Fruit fly (Drosophila melanogaster) whole organism, embryonic: ENCODE measurements around the gene Mct1.

Experiments
- BEAF-32 ChIP-seq: fragments of 200-800 bp; sonication (Bioruptor generic); optimal IDR thresholded peaks from 3 replicates; lab custom pipeline; 2017; ENCODE audit warnings: missing biosample characterization, missing genetic modification characterization, mild to moderate bottlenecking, moderate library complexity, missing genetic modification reagents
- CG10565 ChIP-seq: fragments of 200-800 bp; sonication (Bioruptor generic); optimal IDR thresholded peaks from 3 replicates; lab custom pipeline; 2016; ENCODE audit warnings: missing biosample characterization, mild to moderate bottlenecking, missing genetic modification characterization
- CG10959 ChIP-seq: fragments of 200-800 bp; sonication (Bioruptor generic); IDR thresholded peaks from 2 replicates; pipeline ENCODE4 v1.3.6; 2022; ENCODE audit warnings: missing biosample characterization, missing genetic modification characterization
- CG12219 ChIP-seq: fragments of 200-800 bp; sonication (Bioruptor generic); optimal IDR thresholded peaks from 3 replicates; lab custom pipeline; 2018; ENCODE audit warnings: missing biosample characterization, mild to moderate bottlenecking, missing genetic modification characterization
- CG13894 ChIP-seq: fragments of 200-800 bp; sonication (Bioruptor generic); optimal IDR thresholded peaks from 3 replicates; lab custom pipeline; 2018; ENCODE audit warnings: missing biosample characterization, mild to moderate bottlenecking, missing genetic modification characterization, moderate library complexity
- CG14965 ChIP-seq: fragments of 200-800 bp; sonication (Bioruptor generic); optimal IDR thresholded peaks from 2 replicates; lab custom pipeline; 2016; ENCODE audit warnings: missing biosample characterization, missing genetic modification characterization, borderline replicate concordance
- CG15073 ChIP-seq: fragments of 200-800 bp; sonication (Bioruptor generic); optimal IDR thresholded peaks from 2 replicates; lab custom pipeline; 2016; ENCODE audit warnings: missing biosample characterization, missing genetic modification characterization
- CG17186 ChIP-seq: fragments of 200-800 bp; sonication (Bioruptor generic); optimal IDR thresholded peaks from 3 replicates; lab custom pipeline; 2017; ENCODE audit warnings: missing biosample characterization, missing genetic modification reagents, missing genetic modification characterization
- CG17385 ChIP-seq: fragments of 200-800 bp; sonication (Bioruptor generic); optimal IDR thresholded peaks from 3 replicates; lab custom pipeline; 2018; ENCODE audit warnings: missing biosample characterization, mild to moderate bottlenecking, missing genetic modification characterization
- CG1792 ChIP-seq: fragments of 200-800 bp; sonication (Bioruptor generic); optimal IDR thresholded peaks from 2 replicates; lab custom pipeline; 2016; ENCODE audit warnings: missing biosample characterization, missing genetic modification characterization
- CG2116 ChIP-seq: fragments of 200-800 bp; sonication (Bioruptor generic); optimal IDR thresholded peaks from 3 replicates; lab custom pipeline; 2018; ENCODE audit warnings: missing biosample characterization, mild to moderate bottlenecking, missing genetic modification characterization
- CG33213 ChIP-seq: fragments of 200-800 bp; sonication (Bioruptor generic); optimal IDR thresholded peaks from 3 replicates; lab custom pipeline; 2016; ENCODE audit warnings: missing biosample characterization, missing genetic modification characterization
- CG42726 ChIP-seq: fragments of 200-800 bp; sonication (Bioruptor generic); IDR thresholded peaks from 2 replicates; pipeline ENCODE4 v1.3.6; 2022; ENCODE audit warnings: missing biosample characterization, missing genetic modification characterization; ENCODE audit not compliant: partially characterized antibody
- CG4707 ChIP-seq: fragments of 200-800 bp; sonication (Bioruptor generic); optimal IDR thresholded peaks from 2 replicates; lab custom pipeline; 2018; ENCODE audit warnings: missing biosample characterization, mild to moderate bottlenecking, missing genetic modification characterization, moderate library complexity
- CG5245 ChIP-seq: fragments of 200-800 bp; sonication (Bioruptor generic); optimal IDR thresholded peaks from 3 replicates; lab custom pipeline; 2016; ENCODE audit warnings: missing biosample characterization, missing genetic modification characterization
- CG6654 ChIP-seq: fragments of 200-800 bp; sonication (Bioruptor generic); optimal IDR thresholded peaks from 2 replicates; lab custom pipeline; 2017; ENCODE audit warnings: missing biosample characterization, mild to moderate bottlenecking, missing genetic modification characterization
- CG6791 ChIP-seq: fragments of 200-800 bp; sonication (Bioruptor generic); IDR thresholded peaks from 3 replicates; pipeline ENCODE4 v1.3.6; 2022; ENCODE audit warnings: missing biosample characterization, missing genetic modification characterization; ENCODE audit not compliant: partially characterized antibody
- CG9609 ChIP-seq: fragments of 200-800 bp; sonication (Bioruptor generic); optimal IDR thresholded peaks from 3 replicates; lab custom pipeline; 2016; ENCODE audit warnings: missing biosample characterization, missing genetic modification characterization
- Deaf1 ChIP-seq: fragments of 200-800 bp; optimal IDR thresholded peaks from 3 replicates; lab custom pipeline; 2019; ENCODE audit warnings: missing biosample characterization, mild to moderate bottlenecking, missing genetic modification characterization, moderate library complexity
- Dll ChIP-seq: fragments of 200-800 bp; sonication (Bioruptor generic); IDR thresholded peaks from 4 replicates; pipeline ENCODE4 v1.3.6; 2022; ENCODE audit warnings: missing biosample characterization, missing genetic modification characterization; ENCODE audit not compliant: partially characterized antibody
- Dp ChIP-seq: fragments of 200-800 bp; sonication (Bioruptor generic); optimal IDR thresholded peaks from 2 replicates; lab custom pipeline; 2018; ENCODE audit warnings: missing biosample characterization, mild to moderate bottlenecking, missing genetic modification characterization, moderate library complexity
- E2f2 ChIP-seq: fragments of 200-800 bp; sonication (Bioruptor generic); IDR thresholded peaks from 2 replicates; pipeline ENCODE4 v1.3.6; 2022; ENCODE audit warnings: missing biosample characterization, missing genetic modification characterization
- Elba2 ChIP-seq: fragments of 200-800 bp; sonication (Bioruptor generic); optimal IDR thresholded peaks from 3 replicates; lab custom pipeline; 2016; ENCODE audit warnings: missing biosample characterization, missing genetic modification characterization
- Gsc ChIP-seq: fragments of 200-800 bp; sonication (Bioruptor generic); IDR thresholded peaks from 2 replicates; pipeline ENCODE4 v1.3.6; 2022; ENCODE audit warnings: missing biosample characterization, missing genetic modification characterization
- H2.0 ChIP-seq: fragments of 200-800 bp; sonication (Bioruptor generic); IDR thresholded peaks from 2 replicates; pipeline ENCODE4 v1.3.6; 2022; ENCODE audit warnings: missing biosample characterization, missing genetic modification characterization
- Hmr ChIP-seq: fragments of 200-800 bp; sonication (Bioruptor generic); optimal IDR thresholded peaks from 3 replicates; lab custom pipeline; 2017; ENCODE audit warnings: mild to moderate bottlenecking, missing biosample characterization, missing genetic modification reagents, missing genetic modification characterization
- Lhr ChIP-seq: fragments of 200-800 bp; sonication (Bioruptor generic); optimal IDR thresholded peaks from 3 replicates; lab custom pipeline; 2017; ENCODE audit warnings: mild to moderate bottlenecking, missing biosample characterization, missing genetic modification reagents, missing genetic modification characterization
- Lim3 ChIP-seq: fragments of 200-800 bp; sonication (Bioruptor generic); IDR thresholded peaks from 2 replicates; pipeline ENCODE4 v1.3.6; 2022; ENCODE audit warnings: missing biosample characterization, missing genetic modification characterization
- MESR4 ChIP-seq: fragments of 200-800 bp; sonication (Bioruptor generic); optimal IDR thresholded peaks from 2 replicates; lab custom pipeline; 2018; ENCODE audit warnings: missing biosample characterization, mild to moderate bottlenecking, missing genetic modification characterization, moderate library complexity
- Mrtf ChIP-seq: fragments of 200-800 bp; sonication (Bioruptor generic); IDR thresholded peaks from 3 replicates; pipeline ENCODE4 v1.3.6; 2022; ENCODE audit warnings: missing biosample characterization, missing genetic modification characterization
- Optix ChIP-seq: fragments of 200-800 bp; sonication (Bioruptor generic); IDR thresholded peaks from 3 replicates; pipeline ENCODE4 v1.3.6; 2022; ENCODE audit warnings: missing biosample characterization, missing genetic modification characterization
- PHDP ChIP-seq: fragments of 200-800 bp; sonication (Bioruptor generic); optimal IDR thresholded peaks from 3 replicates; lab custom pipeline; 2018; ENCODE audit warnings: missing biosample characterization, mild to moderate bottlenecking, missing genetic modification characterization, moderate library complexity
- Poxn ChIP-seq: fragments of 200-800 bp; sonication (Bioruptor generic); IDR thresholded peaks from 2 replicates; pipeline ENCODE4 v1.3.6; 2022; ENCODE audit warnings: missing biosample characterization, missing genetic modification characterization
- Ravus ChIP-seq: fragments of 200-800 bp; sonication (Bioruptor generic); IDR thresholded peaks from 2 replicates; pipeline ENCODE4 v1.3.6; 2022; ENCODE audit warnings: missing biosample characterization, missing genetic modification characterization
- Six4 ChIP-seq: fragments of 200-800 bp; sonication (Bioruptor generic); optimal IDR thresholded peaks from 2 replicates; lab custom pipeline; 2016; ENCODE audit warnings: missing biosample characterization, missing genetic modification characterization
- Usf ChIP-seq: fragments of 200-800 bp; sonication (Bioruptor generic); optimal IDR thresholded peaks from 2 replicates; lab custom pipeline; 2017; ENCODE audit warnings: missing genotype, missing biosample characterization, missing genetic modification characterization
- bsh ChIP-seq, 2 experiments: fragments of 200-800 bp; sonication (Bioruptor generic); optimal IDR thresholded peaks; 2 replicates each; lab custom pipeline; 2017 to 2018; ENCODE audit warnings: mild to moderate bottlenecking in 2 of 2, missing biosample characterization in 2 of 2, missing genetic modification characterization in 2 of 2, moderate library complexity in 1 of 2
- cad ChIP-seq: fragments of >200 bp; optimal IDR thresholded peaks from 2 replicates; lab custom pipeline; 2017; ENCODE audit warnings: missing biosample characterization, missing genetic modification characterization
- dmrt99B ChIP-seq: fragments of 200-800 bp; sonication (Bioruptor generic); optimal IDR thresholded peaks from 2 replicates; lab custom pipeline; 2018; ENCODE audit warnings: missing biosample characterization, mild to moderate bottlenecking, missing genetic modification characterization, moderate library complexity
- dpn ChIP-seq, 2 experiments: fragments of 200-800 bp; sonication (Bioruptor generic); optimal IDR thresholded peaks; 3 replicates each; lab custom pipeline; 2016; ENCODE audit warnings: missing biosample characterization in 2 of 2, missing genetic modification characterization in 2 of 2
- fru ChIP-seq: fragments of >200 bp; optimal IDR thresholded peaks from 2 replicates; lab custom pipeline; 2017
- hkb ChIP-seq, 2 experiments: fragments of 200-800 bp in 1 of 2; fragments of >200 bp in 1 of 2; sonication (Bioruptor generic) in 1 of 2; IDR thresholded peaks in 1 of 2; optimal IDR thresholded peaks in 1 of 2; 2 replicates each; pipeline versions ENCODE4 v1.3.6 to Lab custom; 2017 to 2022; ENCODE audit warnings: missing biosample characterization in 1 of 2, missing genetic modification characterization in 1 of 2
- ind ChIP-seq: fragments of 200-800 bp; sonication (Bioruptor generic); optimal IDR thresholded peaks from 3 replicates; lab custom pipeline; 2016; ENCODE audit warnings: missing biosample characterization, missing genetic modification characterization
- mam ChIP-seq: fragments of 200-800 bp; sonication (Bioruptor generic); optimal IDR thresholded peaks from 3 replicates; lab custom pipeline; 2016; ENCODE audit warnings: missing biosample characterization, missing genetic modification characterization
- pros ChIP-seq: fragments of 200-800 bp; sonication (Bioruptor generic); optimal IDR thresholded peaks from 3 replicates; lab custom pipeline; 2019; ENCODE audit warnings: missing biosample characterization, mild to moderate bottlenecking, missing genetic modification characterization, moderate library complexity
- seq ChIP-seq: fragments of 200-800 bp; sonication (Bioruptor generic); IDR thresholded peaks from 2 replicates; pipeline ENCODE4 v1.3.6; 2022; ENCODE audit warnings: missing biosample characterization, missing genetic modification characterization
- sqz ChIP-seq: fragments of 200-800 bp; sonication (Bioruptor generic); optimal IDR thresholded peaks from 3 replicates; lab custom pipeline; 2018; ENCODE audit warnings: missing biosample characterization, mild to moderate bottlenecking, missing genetic modification characterization
- tgo ChIP-seq: fragments of 200-800 bp; sonication (Bioruptor generic); IDR thresholded peaks from 3 replicates; pipeline ENCODE4 v1.3.6; 2022; ENCODE audit warnings: missing biosample characterization, missing genetic modification characterization
- wek ChIP-seq: fragments of 200-800 bp; sonication (Bioruptor generic); optimal IDR thresholded peaks from 3 replicates; lab custom pipeline; 2018; ENCODE audit warnings: missing biosample characterization, mild to moderate bottlenecking, missing genetic modification characterization, moderate library complexity
- zen ChIP-seq: fragments of 200-800 bp; sonication (Bioruptor generic); optimal IDR thresholded peaks from 3 replicates; lab custom pipeline; 2018; ENCODE audit warnings: missing biosample characterization, mild to moderate bottlenecking, missing genetic modification characterization, moderate library complexity
- zfh1 ChIP-seq: fragments of 200-800 bp; sonication (Bioruptor generic); IDR thresholded peaks from 3 replicates; pipeline ENCODE4 v1.3.6; 2022; ENCODE audit warnings: missing biosample characterization, missing genetic modification characterization

The Mct1 gene

DNA sequence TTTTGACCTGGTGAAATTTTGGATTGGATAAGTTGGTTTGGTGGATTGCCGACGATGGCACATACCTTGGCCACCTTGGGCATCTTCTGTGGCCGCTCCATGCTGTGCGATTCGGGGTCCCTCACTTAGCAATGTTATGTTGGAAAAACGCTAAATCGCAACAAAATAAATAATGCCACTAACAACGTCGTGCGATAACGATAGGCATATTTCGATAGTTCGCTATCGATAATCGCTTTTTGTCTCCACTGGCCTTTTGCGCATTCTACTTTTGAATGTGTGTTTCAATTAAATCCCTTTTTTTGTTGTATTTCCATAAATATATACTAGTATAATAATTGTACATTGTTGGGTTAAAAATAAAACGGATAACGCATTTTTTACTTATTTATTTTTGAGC is 60.8 kb downstream of the Mct1 start, which contains the start of gene crn (continued):
- no peak for TF ChIP-seq cad
- no peak for TF ChIP-seq CG14965 (GFP tag; lab: Kevin White, UChicago)
- peak; percentile 47 for TF ChIP-seq MESR4 (GFP tag; lab: Kevin White, UChicago)
- TF ChIP-seq Optix = no peak
- TF ChIP-seq seq (GFP tag; lab: Robert Waterston, UW) = no peak
- peak; percentile 34; the same call in 1 of the 2 replicates for TF ChIP-seq E2f2 (GFP tag; lab: Robert Waterston, UW)
- TF ChIP-seq sqz (GFP tag; lab: Kevin White, UChicago) = no peak
- no peak for TF ChIP-seq dpn (GFP tag; optimal IDR thresholded peaks at IDR 0.05; lab: Kevin White, UChicago)
- no peak for TF ChIP-seq Usf
- TF ChIP-seq CG33213 (GFP tag; lab: Kevin White, UChicago) = no peak
- no peak for TF ChIP-seq hkb (optimal IDR thresholded peaks at IDR 0.05; lab: Kevin White, UChicago)
- no peak for TF ChIP-seq hkb (GFP tag; IDR thresholded peaks at IDR 0.05; lab: Robert Waterston, UW)
- no peak for TF ChIP-seq Six4
- no peak for TF ChIP-seq bsh (GFP tag; optimal IDR thresholded peaks at IDR 0.05; lab: Kevin White, UChicago)
- no peak for TF ChIP-seq pros (GFP tag; lab: Kevin White, UChicago)
- no peak for TF ChIP-seq Lim3
- TF ChIP-seq CG12219 (GFP tag; lab: Kevin White, UChicago) = no peak
- no peak for TF ChIP-seq wek (GFP tag; lab: Kevin White, UChicago)
- peak; percentile 61 for TF ChIP-seq Dll
- no peak for TF ChIP-seq CG15073 (GFP tag; lab: Kevin White, UChicago)
- TF ChIP-seq mam (GFP tag; lab: Kevin White, UChicago) = no peak
- no peak for TF ChIP-seq CG9609 (GFP tag; lab: Kevin White, UChicago)
- no peak for TF ChIP-seq Elba2 (GFP tag; lab: Kevin White, UChicago)
- TF ChIP-seq zfh1 = no peak
- TF ChIP-seq CG10959 (GFP tag; lab: Robert Waterston, UW) = no peak
- TF ChIP-seq H2.0 = no peak
- peak; percentile 22 for TF ChIP-seq CG17186
- no peak for TF ChIP-seq CG1792 (GFP tag; lab: Kevin White, UChicago)
- TF ChIP-seq CG5245 (GFP tag; lab: Kevin White, UChicago) = no peak
- no peak for TF ChIP-seq CG10565 (GFP tag; lab: Kevin White, UChicago)
- TF ChIP-seq Dp (GFP tag; lab: Kevin White, UChicago) = peak; percentile 28
- no peak for TF ChIP-seq tgo (GFP tag; lab: Robert Waterston, UW)
- no peak for TF ChIP-seq PHDP (tag; lab: Kevin White, UChicago)
- no peak for TF ChIP-seq CG4707
- no peak for TF ChIP-seq CG42726 (GFP tag; lab: Robert Waterston, UW)
- TF ChIP-seq BEAF-32 (GFP tag; lab: Kevin White, UChicago) = peak; percentile 52
- no peak for TF ChIP-seq CG6654 (GFP tag; lab: Kevin White, UChicago)
- TF ChIP-seq dmrt99B (tag; lab: Kevin White, UChicago) = no peak
- TF ChIP-seq Gsc (GFP tag; lab: Robert Waterston, UW) = no peak
- no peak for TF ChIP-seq CG17385 (GFP tag; lab: Kevin White, UChicago)
- no peak for TF ChIP-seq Poxn (GFP tag; lab: Robert Waterston, UW)
- no peak for TF ChIP-seq Mrtf
- no peak for TF ChIP-seq ind
- TF ChIP-seq zen = no peak
- peak; percentile 63; the same call in 1 of the 3 replicates for TF ChIP-seq CG6791 (GFP tag; lab: Robert Waterston, UW)
- TF ChIP-seq Ravus (GFP tag; lab: Robert Waterston, UW) = no peak
- no peak for TF ChIP-seq Lhr (GFP tag; lab: Kevin White, UChicago)
- no peak for TF ChIP-seq CG13894 (tag; lab: Kevin White, UChicago)
- TF ChIP-seq CG2116 (GFP tag; lab: Kevin White, UChicago) = peak; percentile 56
- TF ChIP-seq Deaf1 = no peak
- TF ChIP-seq Hmr (GFP tag; lab: Kevin White, UChicago) = no peak
- TF ChIP-seq fru (lab: Kevin White, UChicago) = no peak
